Fruit fly (Drosophila melanogaster) whole organism: Measurements from ENCODE around the gene CG5359.

Source experiments
- CG8478 ChIP-seq: fragments of >200 bp; optimal IDR thresholded peaks from 2 replicates; lab custom pipeline; 2018; ENCODE audit warnings: inconsistent platforms
- Dll ChIP-seq: fragments of >200 bp; optimal IDR thresholded peaks from 2 replicates; lab custom pipeline; 2017
- pan ChIP-seq: fragments of >200 bp; optimal IDR thresholded peaks from 2 replicates; lab custom pipeline; 2017
- psq ChIP-seq: fragments of >200 bp; optimal IDR thresholded peaks from 2 replicates; lab custom pipeline; 2017
- usp ChIP-seq: fragments of >200 bp; optimal IDR thresholded peaks from 2 replicates; lab custom pipeline; 2017; ENCODE audit warnings: missing biosample characterization, missing genetic modification characterization, mixed read lengths

DNA sequence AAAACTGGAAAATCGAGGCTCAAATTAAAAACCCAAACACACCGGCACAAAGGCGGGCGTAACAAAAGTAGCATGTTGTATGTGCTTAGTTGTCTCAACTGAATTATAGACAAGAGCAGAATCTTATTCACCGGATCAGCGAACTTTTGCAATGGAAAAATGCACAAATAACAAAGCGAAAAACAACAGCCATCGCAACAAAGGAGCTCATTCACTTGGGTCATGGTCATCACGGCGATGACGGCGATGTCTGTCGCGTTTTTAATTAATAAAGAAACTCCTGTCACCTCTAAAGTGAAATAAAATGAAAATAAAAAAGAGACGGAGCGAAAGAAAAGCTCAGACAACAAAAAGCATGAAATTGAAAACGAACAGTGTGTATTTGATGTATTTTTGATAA is 38.1 kb upstream of the CG5359 start:
- TF ChIP-seq usp (GFP tag; lab: Kevin White, UChicago) (no peak), Dll (lab: Kevin White, UChicago) (no peak), CG8478 (lab: Kevin White, UChicago) (no peak), pan (lab: Kevin White, UChicago) (no peak), psq (no peak)
